Fruit fly (Drosophila melanogaster): Measurements from ENCODE around the gene CG4360.

Gene CG4360

dm6 chr3R:20291594-20291993, 36.2 kb downstream of the CG4360 start:
- no peak for TF ChIP-seq net (GFP tag; optimal IDR thresholded peaks at IDR 0.05)
- no peak for TF ChIP-seq CG7368 (GFP tag; optimal IDR thresholded peaks at IDR 0.05)
- TF ChIP-seq dac (GFP tag; optimal IDR thresholded peaks at IDR 0.05), result no peak
- TF ChIP-seq CG6808 (GFP tag; optimal IDR thresholded peaks at IDR 0.05), result peak; percentile 0
- TF ChIP-seq acj6 (GFP tag; optimal IDR thresholded peaks at IDR 0.05), result peak; percentile 5
- peak; percentile 34 for TF ChIP-seq topi (GFP tag; optimal IDR thresholded peaks at IDR 0.05)
- TF ChIP-seq Eip78C (GFP tag), result peak; percentile 86
- TF ChIP-seq Met (GFP tag; optimal IDR thresholded peaks at IDR 0.05), result peak; percentile 7
- TF ChIP-seq CG3032 (tag; optimal IDR thresholded peaks at IDR 0.05), result peak; percentile 21
- peak; percentile 76 for TF ChIP-seq svp (GFP tag)
- peak; percentile 1 for TF ChIP-seq Ets96B (tag; optimal IDR thresholded peaks at IDR 0.05)
- peak; percentile 30 for TF ChIP-seq pdm3 (GFP tag; optimal IDR thresholded peaks at IDR 0.05)
- TF ChIP-seq OdsH (GFP tag; optimal IDR thresholded peaks at IDR 0.05), result peak; percentile 12
- peak; percentile 7 for TF ChIP-seq spab (GFP tag; optimal IDR thresholded peaks at IDR 0.05)
- TF ChIP-seq CG8119 (GFP tag; IDR thresholded peaks at IDR 0.05), result no peak
- TF ChIP-seq CG10669 (GFP tag; optimal IDR thresholded peaks at IDR 0.05), result peak; percentile 36
- TF ChIP-seq Eip75B (GFP tag; optimal IDR thresholded peaks at IDR 0.05), result peak; percentile 6
- peak; percentile 25 for TF ChIP-seq CG10631 (GFP tag; optimal IDR thresholded peaks at IDR 0.05)
- peak; percentile 6 for TF ChIP-seq CG3919 (GFP tag; optimal IDR thresholded peaks at IDR 0.05)
- no peak for TF ChIP-seq CG9139 (GFP tag; optimal IDR thresholded peaks at IDR 0.05)
- TF ChIP-seq esn (GFP tag; optimal IDR thresholded peaks at IDR 0.05), result peak; percentile 28
- peak; percentile 3 for TF ChIP-seq Smox (GFP tag; optimal IDR thresholded peaks at IDR 0.05)

dm6 chr3R:20291106-20291505, 36.7 kb downstream of the CG4360 start:
- TF ChIP-seq Ets96B (tag; optimal IDR thresholded peaks at IDR 0.05), result no peak
- TF ChIP-seq lz (GFP tag; optimal IDR thresholded peaks at IDR 0.05), result no peak
- no peak for TF ChIP-seq CG3032 (tag; optimal IDR thresholded peaks at IDR 0.05)

- TF ChIP-seq Sox14 (GFP tag; optimal IDR thresholded peaks at IDR 0.05) (no peak), CG3919 (GFP tag; optimal IDR thresholded peaks at IDR 0.05) (peak; percentile 7)
Measured at dm6 chr3R:20288564-20288963, 39.2 kb downstream of the CG4360 start.

dm6 chr3R:20288069-20288468, 39.7 kb downstream of the CG4360 start:
- TF ChIP-seq CG3919 (GFP tag; optimal IDR thresholded peaks at IDR 0.05) (peak; percentile 41), CG3032 (tag; optimal IDR thresholded peaks at IDR 0.05) (no peak)

dm6 chr3R:20286758-20287157, 41.0 kb downstream of the CG4360 start:
- TF ChIP-seq eg (GFP tag; IDR thresholded peaks at IDR 0.05), result 0 out of 3 replicates have a peak, but pooled peaks have one; percentile 17
- TF ChIP-seq CG9139 (GFP tag; optimal IDR thresholded peaks at IDR 0.05), result peak; percentile 5
- TF ChIP-seq CG31627 (GFP tag; optimal IDR thresholded peaks at IDR 0.05), result no peak
- peak; percentile 56 for TF ChIP-seq Eip78C (GFP tag)
- TF ChIP-seq CG6276 (GFP tag; optimal IDR thresholded peaks at IDR 0.05), result no peak
- no peak for TF ChIP-seq fd59A (GFP tag; optimal IDR thresholded peaks at IDR 0.05)
- TF ChIP-seq CG6854 (GFP tag; optimal IDR thresholded peaks at IDR 0.05), result no peak

- TF ChIP-seq salr (GFP tag; optimal IDR thresholded peaks at IDR 0.05) (peak; percentile 22 to 69), CG6792 (GFP tag; optimal IDR thresholded peaks at IDR 0.05) (peak; percentile 66), Gug (GFP tag; IDR thresholded peaks at IDR 0.05) (peak; percentile 65), CG10669 (GFP tag; optimal IDR thresholded peaks at IDR 0.05) (peak; percentile 65), Sox15 (GFP tag; optimal IDR thresholded peaks at IDR 0.05) (peak; percentile 27), CG11762 (GFP tag; optimal IDR thresholded peaks at IDR 0.05; ENCODE audit: insufficient read depth) (peak; percentile 45), CG6163 (GFP tag; IDR thresholded peaks at IDR 0.05) (peak; percentile 76), lz (GFP tag; optimal IDR thresholded peaks at IDR 0.05) (peak; percentile 52), Ets21C (GFP tag; optimal IDR thresholded peaks at IDR 0.05) (peak; percentile 35), Sox14 (GFP tag; optimal IDR thresholded peaks at IDR 0.05) (peak; percentile 68), Eip75B (GFP tag; optimal IDR thresholded peaks at IDR 0.05) (peak; percentile 50), CG11902 (GFP tag; optimal IDR thresholded peaks at IDR 0.05) (peak; percentile 29), achi (GFP tag; optimal IDR thresholded peaks at IDR 0.05) (peak; percentile 70), CG16779 (tag; optimal IDR thresholded peaks at IDR 0.05) (peak; percentile 60), CG34406 (GFP tag; optimal IDR thresholded peaks at IDR 0.05) (peak; percentile 57), cyc (GFP tag; optimal IDR thresholded peaks at IDR 0.05) (peak; percentile 65), Eip93F (GFP tag; optimal IDR thresholded peaks at IDR 0.05) (no peak)
Measured at dm6 chr3R:20285678-20286449, 41.9 kb downstream of the CG4360 start.
